Fruit fly (Drosophila melanogaster) whole organism, embryonic: ENCODE results near the gene janA.

ENCODE experiments used
- Ada2b ChIP-seq: fragments of 200-800 bp; sonication (Bioruptor generic); IDR thresholded peaks from 2 replicates; pipeline ENCODE4 v1.3.6; 2022; ENCODE audit warnings: missing biosample characterization, missing genetic modification characterization
- Adf1 ChIP-seq: fragments of 200-800 bp; sonication (Bioruptor generic); IDR thresholded peaks from 2 replicates; pipeline ENCODE4 v1.3.6; 2022; ENCODE audit warnings: missing biosample characterization, missing genetic modification characterization
- Asciz ChIP-seq: fragments of 200-800 bp; sonication (Bioruptor generic); optimal IDR thresholded peaks from 2 replicates; lab custom pipeline; 2017; ENCODE audit warnings: missing biosample characterization, mild to moderate bottlenecking, missing genetic modification characterization, missing genetic modification reagents
- B-H2 ChIP-seq: fragments of 200-800 bp; sonication (Bioruptor generic); optimal IDR thresholded peaks from 2 replicates; lab custom pipeline; 2018; ENCODE audit warnings: missing biosample characterization, mild to moderate bottlenecking, missing genetic modification characterization
- Blimp-1 ChIP-seq: fragments of 200-800 bp; sonication (Bioruptor generic); optimal IDR thresholded peaks from 3 replicates; lab custom pipeline; 2018; ENCODE audit warnings: missing biosample characterization, missing genetic modification characterization, mild to moderate bottlenecking, moderate library complexity, missing genetic modification reagents
- C15 ChIP-seq: fragments of 200-800 bp; sonication (Bioruptor generic); IDR thresholded peaks from 3 replicates; pipeline ENCODE4 v1.3.6; 2022; ENCODE audit warnings: missing biosample characterization, missing genetic modification characterization
- CG10462 ChIP-seq: fragments of 200-800 bp; sonication (Bioruptor generic); optimal IDR thresholded peaks from 2 replicates; lab custom pipeline; 2016; ENCODE audit warnings: missing biosample characterization, missing genetic modification characterization
- CG10565 ChIP-seq: fragments of 200-800 bp; sonication (Bioruptor generic); optimal IDR thresholded peaks from 3 replicates; lab custom pipeline; 2016; ENCODE audit warnings: missing biosample characterization, mild to moderate bottlenecking, missing genetic modification characterization
- CG12219 ChIP-seq: fragments of 200-800 bp; sonication (Bioruptor generic); optimal IDR thresholded peaks from 3 replicates; lab custom pipeline; 2018; ENCODE audit warnings: missing biosample characterization, mild to moderate bottlenecking, missing genetic modification characterization
- CG13287 ChIP-seq: fragments of 200-800 bp; sonication (Bioruptor generic); IDR thresholded peaks from 2 replicates; pipeline ENCODE4 v1.3.6; 2022; ENCODE audit warnings: missing biosample characterization, missing genetic modification characterization; ENCODE audit not compliant: partially characterized antibody
- CG13424 ChIP-seq: fragments of 200-800 bp; sonication (Bioruptor generic); optimal IDR thresholded peaks from 2 replicates; lab custom pipeline; 2019; ENCODE audit warnings: missing biosample characterization, mild to moderate bottlenecking, missing genetic modification characterization, moderate library complexity
- CG17359 ChIP-seq: fragments of 200-800 bp; sonication (Bioruptor generic); optimal IDR thresholded peaks from 3 replicates; lab custom pipeline; 2018; ENCODE audit warnings: missing biosample characterization, mild to moderate bottlenecking, missing genetic modification characterization, moderate library complexity
- CG18262 ChIP-seq: fragments of 200-800 bp; optimal IDR thresholded peaks from 3 replicates; lab custom pipeline; 2019; ENCODE audit warnings: missing biosample characterization, mild to moderate bottlenecking, missing genetic modification characterization, moderate library complexity
- CG18619 ChIP-seq: fragments of 200-800 bp; sonication (Bioruptor generic); optimal IDR thresholded peaks from 3 replicates; lab custom pipeline; 2017; ENCODE audit warnings: missing biosample characterization, mild to moderate bottlenecking, missing genetic modification characterization
- CG2889 ChIP-seq: fragments of 200-800 bp; sonication (Bioruptor generic); IDR thresholded peaks from 3 replicates; pipeline ENCODE4 v1.3.6; 2022; ENCODE audit warnings: missing biosample characterization, missing genetic modification characterization
- CG30403 ChIP-seq: fragments of 200-800 bp; sonication (Bioruptor generic); optimal IDR thresholded peaks from 3 replicates; lab custom pipeline; 2016; ENCODE audit warnings: missing biosample characterization, missing genetic modification characterization
- CG32772 ChIP-seq: fragments of 200-800 bp; sonication (Bioruptor generic); IDR thresholded peaks from 2 replicates; pipeline ENCODE4 v1.3.6; 2022; ENCODE audit warnings: missing biosample characterization, missing genetic modification characterization
- CG4617 ChIP-seq: fragments of 200-800 bp; sonication (Bioruptor generic); optimal IDR thresholded peaks from 3 replicates; lab custom pipeline; 2016; ENCODE audit warnings: missing biosample characterization, missing genetic modification characterization, borderline replicate concordance
- CG6254 ChIP-seq: fragments of 200-800 bp; sonication (Bioruptor generic); optimal IDR thresholded peaks from 3 replicates; lab custom pipeline; 2017; ENCODE audit warnings: mild to moderate bottlenecking, missing biosample characterization, missing genetic modification reagents, missing genetic modification characterization
- CG8089 ChIP-seq: fragments of 200-800 bp; sonication (Bioruptor generic); optimal IDR thresholded peaks from 3 replicates; lab custom pipeline; 2016; ENCODE audit warnings: missing biosample characterization, missing genetic modification characterization
- CoRest ChIP-seq: fragments of 200-800 bp; sonication (Bioruptor generic); optimal IDR thresholded peaks from 3 replicates; lab custom pipeline; 2018; ENCODE audit warnings: missing biosample characterization, mild to moderate bottlenecking, missing genetic modification characterization, moderate library complexity
- D19A ChIP-seq: fragments of 200-800 bp; optimal IDR thresholded peaks from 3 replicates; lab custom pipeline; 2019; ENCODE audit warnings: missing biosample characterization, mild to moderate bottlenecking, missing genetic modification characterization, moderate library complexity
- D19B ChIP-seq: fragments of 200-800 bp; sonication (Bioruptor generic); optimal IDR thresholded peaks from 2 replicates; lab custom pipeline; 2017; ENCODE audit warnings: missing biosample characterization, mild to moderate bottlenecking, missing genetic modification characterization
- Dek ChIP-seq: fragments of 200-800 bp; sonication (Bioruptor generic); optimal IDR thresholded peaks from 3 replicates; lab custom pipeline; 2019; ENCODE audit warnings: missing biosample characterization, mild to moderate bottlenecking, missing genetic modification characterization, moderate library complexity
- ERR ChIP-seq: fragments of 200-800 bp; sonication (Bioruptor generic); optimal IDR thresholded peaks from 2 replicates; lab custom pipeline; 2016; ENCODE audit warnings: missing biosample characterization, missing genetic modification characterization
- HLH54F ChIP-seq: fragments of 200-800 bp; sonication (Bioruptor generic); optimal IDR thresholded peaks from 3 replicates; lab custom pipeline; 2016; ENCODE audit warnings: missing biosample characterization, missing genetic modification characterization
- Hr51 ChIP-seq, 2 experiments: fragments of 200-800 bp; sonication (Bioruptor generic); optimal IDR thresholded peaks; 2 replicates in 1 of 2; 3 replicates in 1 of 2; lab custom pipeline; 2016 to 2018; ENCODE audit warnings: missing biosample characterization in 2 of 2, missing genetic modification characterization in 2 of 2, mild to moderate bottlenecking in 1 of 2, moderate library complexity in 1 of 2
- Jarid2 ChIP-seq: fragments of 200-800 bp; sonication (Bioruptor generic); optimal IDR thresholded peaks from 3 replicates; lab custom pipeline; 2017; ENCODE audit warnings: mild to moderate bottlenecking, missing biosample characterization, missing genetic modification reagents, missing genetic modification characterization
- MBD-R2 ChIP-seq: fragments of 200-800 bp; sonication (Bioruptor generic); IDR thresholded peaks from 2 replicates; pipeline ENCODE4 v1.3.6; 2022; ENCODE audit warnings: missing biosample characterization, missing genetic modification characterization
- NC2α ChIP-seq: fragments of 200-800 bp; sonication (Bioruptor generic); optimal IDR thresholded peaks from 2 replicates; lab custom pipeline; 2016; ENCODE audit warnings: missing biosample characterization, missing genetic modification characterization
- Scr ChIP-seq: fragments of 200-800 bp; sonication (Bioruptor generic); IDR thresholded peaks from 2 replicates; pipeline ENCODE4 v1.3.6; 2022; ENCODE audit warnings: missing biosample characterization, missing genetic modification characterization; ENCODE audit not compliant: partially characterized antibody
- Tbp ChIP-seq: fragments of >200 bp; optimal IDR thresholded peaks from 2 replicates; lab custom pipeline; 2018; ENCODE audit warnings: missing biosample characterization, missing genetic modification characterization
- Xbp1 ChIP-seq: fragments of 200-800 bp; sonication (Bioruptor generic); optimal IDR thresholded peaks from 3 replicates; lab custom pipeline; 2016; ENCODE audit warnings: missing biosample characterization, mild to moderate bottlenecking, missing genetic modification characterization
- al ChIP-seq: fragments of 200-800 bp; sonication (Bioruptor generic); IDR thresholded peaks from 2 replicates; pipeline ENCODE4 v1.3.6; 2022; ENCODE audit warnings: missing biosample characterization, missing genetic modification characterization
- bowl ChIP-seq: fragments of 200-800 bp; sonication (Bioruptor generic); IDR thresholded peaks from 2 replicates; pipeline ENCODE4 v1.3.6; 2022; ENCODE audit warnings: missing biosample characterization, missing genetic modification characterization
- caup ChIP-seq: fragments of 200-800 bp; sonication (Bioruptor generic); optimal IDR thresholded peaks from 3 replicates; lab custom pipeline; 2017; ENCODE audit warnings: missing biosample characterization, mild to moderate bottlenecking, missing genetic modification characterization, moderate library complexity; ENCODE audit not compliant: severe bottlenecking
- dm ChIP-seq: fragments of 200-800 bp; sonication (Bioruptor generic); optimal IDR thresholded peaks from 3 replicates; lab custom pipeline; 2016; ENCODE audit warnings: missing biosample characterization, missing genetic modification characterization
- dysf ChIP-seq: fragments of 200-800 bp; sonication (Bioruptor generic); IDR thresholded peaks from 3 replicates; pipeline ENCODE4 v1.3.6; 2022; ENCODE audit warnings: missing biosample characterization, missing genetic modification characterization
- fd3F ChIP-seq: fragments of 200-800 bp; sonication (Bioruptor generic); optimal IDR thresholded peaks from 2 replicates; lab custom pipeline; 2018; ENCODE audit warnings: missing biosample characterization, mild to moderate bottlenecking, missing genetic modification characterization, moderate library complexity
- ind ChIP-seq: fragments of 200-800 bp; sonication (Bioruptor generic); optimal IDR thresholded peaks from 3 replicates; lab custom pipeline; 2016; ENCODE audit warnings: missing biosample characterization, missing genetic modification characterization
- lov ChIP-seq, 2 experiments: fragments of 200-800 bp in 1 of 2; fragments of >200 bp in 1 of 2; sonication (Bioruptor generic) in 1 of 2; IDR thresholded peaks in 1 of 2; optimal IDR thresholded peaks in 1 of 2; 2 replicates in 1 of 2; 3 replicates in 1 of 2; pipeline versions ENCODE4 v1.3.6 to Lab custom; 2017 to 2022; ENCODE audit warnings: missing biosample characterization in 1 of 2, missing genetic modification characterization in 1 of 2
- shn ChIP-seq: fragments of 200-800 bp; sonication (Bioruptor generic); optimal IDR thresholded peaks from 3 replicates; lab custom pipeline; 2016; ENCODE audit warnings: missing biosample characterization, missing genetic modification characterization
- stwl ChIP-seq: fragments of 200-800 bp; sonication (Bioruptor generic); optimal IDR thresholded peaks from 3 replicates; lab custom pipeline; 2018; ENCODE audit warnings: missing biosample characterization, mild to moderate bottlenecking, missing genetic modification characterization, moderate library complexity
- ttk ChIP-seq: fragments of 200-800 bp; sonication (Bioruptor generic); IDR thresholded peaks from 2 replicates; pipeline ENCODE4 v2.1.2; 2022; ENCODE audit warnings: missing biosample characterization, missing genetic modification characterization
- twi ChIP-seq: fragments of 200-800 bp; optimal IDR thresholded peaks from 2 replicates; lab custom pipeline; 2019; ENCODE audit warnings: missing biosample characterization, mild to moderate bottlenecking, missing genetic modification characterization, moderate library complexity
- tx ChIP-seq: fragments of 200-800 bp; sonication (Bioruptor generic); optimal IDR thresholded peaks from 2 replicates; lab custom pipeline; 2016; ENCODE audit warnings: missing biosample characterization, missing genetic modification characterization
- vfl ChIP-seq: fragments of 200-800 bp; sonication (Bioruptor generic); optimal IDR thresholded peaks from 2 replicates; lab custom pipeline; 2016; ENCODE audit warnings: missing biosample characterization, missing genetic modification characterization
- vnd ChIP-seq: fragments of 200-800 bp; sonication (Bioruptor generic); IDR thresholded peaks from 3 replicates; pipeline ENCODE4 v1.3.6; 2022; ENCODE audit warnings: missing biosample characterization, missing genetic modification characterization; ENCODE audit not compliant: partially characterized antibody

Gene janA

dm6 chr3R:30058057-30058868 is 18.9 kb upstream of the janA start, which contains the start of gene sima (continued):
- peak; percentile 51 for TF ChIP-seq caup (GFP tag; lab: Kevin White, UChicago)
- peak; percentile 27 for TF ChIP-seq CG13424 (tag; lab: Kevin White, UChicago)
- TF ChIP-seq Dek (tag; lab: Kevin White, UChicago): peak; percentile 52
- TF ChIP-seq shn (GFP tag; lab: Kevin White, UChicago): peak; percentile 6
- peak; percentile 46 for TF ChIP-seq CoRest (tag; lab: Kevin White, UChicago)
- peak; percentile 41 for TF ChIP-seq CG17359 (tag; lab: Kevin White, UChicago)
- peak; percentile 35 for TF ChIP-seq twi (tag; lab: Kevin White, UChicago)
- TF ChIP-seq dysf (GFP tag; lab: Robert Waterston, UW): no peak
- TF ChIP-seq CG12219: no peak
- peak; percentile 37 for TF ChIP-seq CG30403 (GFP tag; lab: Kevin White, UChicago)
- peak; percentile 32; the same call in 1 of the 2 replicates for TF ChIP-seq Scr (GFP tag; lab: Robert Waterston, UW)
- peak; percentile 91 for TF ChIP-seq CG10462 (GFP tag; lab: Kevin White, UChicago)
- TF ChIP-seq CG2889 (GFP tag; lab: Robert Waterston, UW): no peak
- no peak for TF ChIP-seq CG6254 (GFP tag; lab: Kevin White, UChicago)
- peak; percentile 25; the same call in 1 of the 2 replicates for TF ChIP-seq CG13287 (GFP tag; lab: Robert Waterston, UW)
- TF ChIP-seq ERR: peak; percentile 34
- TF ChIP-seq al (GFP tag; lab: Robert Waterston, UW): 0 out of 2 replicates have a peak, but pooled peaks have one; percentile 40
- no peak for TF ChIP-seq Hr51 (GFP tag; optimal IDR thresholded peaks at IDR 0.05; lab: Kevin White, UChicago)
- no peak for TF ChIP-seq fd3F (GFP tag; lab: Kevin White, UChicago)
- peak; percentile 24; the same call in 1 of the 2 replicates for TF ChIP-seq Adf1
- TF ChIP-seq Xbp1 (GFP tag; lab: Kevin White, UChicago): peak; percentile 57
- no peak for TF ChIP-seq CG10565
- TF ChIP-seq CG32772 (GFP tag; lab: Robert Waterston, UW): no peak
- TF ChIP-seq CG4617 (GFP tag; lab: Kevin White, UChicago): peak; percentile 86
- no peak for TF ChIP-seq Asciz (GFP tag; lab: Kevin White, UChicago)
- TF ChIP-seq D19A (tag; lab: Kevin White, UChicago): peak; percentile 75
- peak; percentile 29 for TF ChIP-seq vfl
- peak; percentile 17 for TF ChIP-seq Blimp-1 (GFP tag; lab: Kevin White, UChicago)
- TF ChIP-seq bowl (GFP tag; lab: Robert Waterston, UW): no peak
- TF ChIP-seq ind (GFP tag; lab: Kevin White, UChicago): peak; percentile 17
- no peak for TF ChIP-seq lov (optimal IDR thresholded peaks at IDR 0.05; lab: Kevin White, UChicago)
- no peak for TF ChIP-seq lov (GFP tag; IDR thresholded peaks at IDR 0.05; lab: Robert Waterston, UW)
- TF ChIP-seq Tbp: no peak
- no peak for TF ChIP-seq vnd (GFP tag; lab: Robert Waterston, UW)
- peak; percentile 23 for TF ChIP-seq CG18262 (tag; lab: Kevin White, UChicago)
- TF ChIP-seq stwl (tag; lab: Kevin White, UChicago): peak; percentile 65
- peak; percentile 32 for TF ChIP-seq dm (GFP tag; lab: Kevin White, UChicago)
- TF ChIP-seq Jarid2 (GFP tag; lab: Kevin White, UChicago): peak; percentile 11
- no peak for TF ChIP-seq C15 (GFP tag; lab: Robert Waterston, UW)
- TF ChIP-seq tx (GFP tag; lab: Kevin White, UChicago): peak; percentile 11
- TF ChIP-seq HLH54F: peak; percentile 32
- no peak for TF ChIP-seq CG18619 (GFP tag; lab: Kevin White, UChicago)
- no peak for TF ChIP-seq NC2α (GFP tag; lab: Kevin White, UChicago)
- TF ChIP-seq B-H2 (GFP tag; lab: Kevin White, UChicago): no peak
- TF ChIP-seq MBD-R2 (GFP tag; lab: Robert Waterston, UW): peak; percentile 65
- TF ChIP-seq Ada2b: peak; percentile 59
- TF ChIP-seq CG8089 (GFP tag; lab: Kevin White, UChicago): no peak
- TF ChIP-seq ttk (GFP tag; lab: Robert Waterston, UW): peak; percentile 30
- no peak for TF ChIP-seq D19B (GFP tag; lab: Kevin White, UChicago)
